Worm (Caenorhabditis elegans) whole organism, L3 larva: ENCODE measurements around the gene F25B5.3.

Experiments used
- ZK546.5 ChIP-seq: sonication (generic microtip); optimal IDR thresholded peaks from 2 replicates; lab custom pipeline; 2017; ENCODE audit warnings: missing biosample characterization, missing genetic modification characterization
- ceh-82 ChIP-seq: fragments of 150-350 bp; optimal IDR thresholded peaks from 2 replicates; lab custom pipeline; 2014; ENCODE audit warnings: missing biosample characterization, missing genetic modification characterization

- TF ChIP-seq ceh-82 (tag; lab: Kevin White, UChicago) = no peak
- no peak for TF ChIP-seq ZK546.5 (tag; lab: Kevin White, UChicago)
These were observed 18.0 kb upstream of the F25B5.3 start for ce11 chrIII:5930659-5931058.
